Worm (Caenorhabditis elegans): ENCODE data around the gene sre-48.

- TF ChIP-seq egl-27 (tag; optimal IDR thresholded peaks at IDR 0.05) (no peak), arid-1 (GFP tag; conservative IDR thresholded peaks at IDR 0.05) (no peak), lin-13 (GFP tag; optimal IDR thresholded peaks at IDR 0.05) (no peak), nhr-237 (tag; optimal IDR thresholded peaks at IDR 0.05) (no peak), unc-130 (GFP tag; optimal IDR thresholded peaks at IDR 0.05) (no peak)
These were observed 23.2 kb downstream of the sre-48 start for ce11 chrII:13956529-13956928.
